Worm (Caenorhabditis elegans) whole organism, late embryonic: ENCODE results near the gene srbc-43.

ENCODE experiments used
- ceh-6 ChIP-seq: fragments of 200-800 bp; sonication (Bioruptor generic); optimal IDR thresholded peaks from 2 replicates; lab custom pipeline; 2018; ENCODE audit warnings: mild to moderate bottlenecking, missing genetic modification characterization, missing compliant biosample characterization
- ceh-9 ChIP-seq: sonication (generic microtip); optimal IDR thresholded peaks from 2 replicates; lab custom pipeline; 2016; ENCODE audit warnings: mild to moderate bottlenecking, missing genetic modification characterization, inconsistent platforms, missing compliant biosample characterization
- ets-4 ChIP-seq: sonication (generic microtip); optimal IDR thresholded peaks from 2 replicates; lab custom pipeline; 2016; ENCODE audit warnings: missing genetic modification characterization, missing compliant biosample characterization
- nfya-1 ChIP-seq: sonication (generic microtip); optimal IDR thresholded peaks from 2 replicates; lab custom pipeline; 2017; ENCODE audit warnings: missing genetic modification characterization, mild to moderate bottlenecking, missing compliant biosample characterization, antibody characterized with exemption, moderate library complexity
- pha-2 ChIP-seq: sonication (generic microtip); optimal IDR thresholded peaks from 2 replicates; lab custom pipeline; 2017; ENCODE audit warnings: mild to moderate bottlenecking, missing genetic modification characterization, missing compliant biosample characterization
- pqm-1 ChIP-seq: sonication (generic microtip); optimal IDR thresholded peaks from 2 replicates; lab custom pipeline; 2016; ENCODE audit warnings: missing genetic modification characterization, missing compliant biosample characterization

DNA sequence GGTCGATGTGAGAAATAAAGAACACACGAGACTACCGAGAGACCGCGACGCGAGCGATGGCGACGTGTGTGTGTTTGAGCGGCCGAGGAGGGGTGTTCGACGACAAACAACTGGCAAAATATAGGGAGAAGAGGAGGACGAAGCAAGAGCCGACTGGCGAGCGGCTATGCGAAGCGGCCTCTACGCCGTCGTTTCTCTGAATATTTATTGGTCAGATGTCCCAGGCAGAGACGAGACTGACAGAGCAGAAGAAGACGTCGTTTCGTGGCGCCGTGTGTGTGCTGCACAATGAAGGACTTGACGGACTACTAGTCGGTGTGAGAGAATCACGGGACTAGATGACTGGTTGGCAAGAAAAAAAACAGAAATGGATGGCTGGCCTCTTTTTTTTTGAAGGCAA, 28.8 kb upstream of the srbc-43 start:
- TF ChIP-seq ets-4 (tag; lab: Kevin White, UChicago) (no peak), nfya-1 (tag; lab: Kevin White, UChicago) (no peak), pqm-1 (tag; lab: Kevin White, UChicago) (no peak), pha-2 (tag; lab: Kevin White, UChicago) (no peak), ceh-6 (no peak), ceh-9 (tag; lab: Kevin White, UChicago) (no peak)
